Fruit fly (Drosophila melanogaster) whole organism, embryonic: ENCODE data around the gene CG14669.

Experiments used
- Ada2b ChIP-seq: fragments of 200-800 bp; sonication (Bioruptor generic); IDR thresholded peaks from 2 replicates; pipeline ENCODE4 v1.3.6; 2022; ENCODE audit warnings: missing biosample characterization, missing genetic modification characterization
- Blimp-1 ChIP-seq: fragments of 200-800 bp; sonication (Bioruptor generic); optimal IDR thresholded peaks from 3 replicates; lab custom pipeline; 2018; ENCODE audit warnings: missing biosample characterization, missing genetic modification characterization, mild to moderate bottlenecking, moderate library complexity, missing genetic modification reagents
- CG10209 ChIP-seq: fragments of 200-800 bp; sonication (Bioruptor generic); optimal IDR thresholded peaks from 3 replicates; lab custom pipeline; 2017; ENCODE audit warnings: missing biosample characterization, mild to moderate bottlenecking, missing genetic modification characterization, missing genetic modification reagents
- CG10462 ChIP-seq: fragments of 200-800 bp; sonication (Bioruptor generic); optimal IDR thresholded peaks from 2 replicates; lab custom pipeline; 2016; ENCODE audit warnings: missing biosample characterization, missing genetic modification characterization
- CG10565 ChIP-seq: fragments of 200-800 bp; sonication (Bioruptor generic); optimal IDR thresholded peaks from 3 replicates; lab custom pipeline; 2016; ENCODE audit warnings: missing biosample characterization, mild to moderate bottlenecking, missing genetic modification characterization
- CG10959 ChIP-seq: fragments of 200-800 bp; sonication (Bioruptor generic); IDR thresholded peaks from 2 replicates; pipeline ENCODE4 v1.3.6; 2022; ENCODE audit warnings: missing biosample characterization, missing genetic modification characterization
- CG11723 ChIP-seq: fragments of 200-800 bp; sonication (Bioruptor generic); optimal IDR thresholded peaks from 2 replicates; lab custom pipeline; 2017; ENCODE audit warnings: missing biosample characterization, mild to moderate bottlenecking, missing genetic modification characterization
- CG12236 ChIP-seq: fragments of 200-800 bp; sonication (Bioruptor generic); optimal IDR thresholded peaks from 2 replicates; lab custom pipeline; 2016; ENCODE audit warnings: missing biosample characterization, missing genetic modification characterization
- CG13123 ChIP-seq: fragments of 200-800 bp; sonication (Bioruptor generic); optimal IDR thresholded peaks from 2 replicates; lab custom pipeline; 2016; ENCODE audit warnings: missing biosample characterization, missing genetic modification characterization
- CG15011 ChIP-seq: fragments of 200-800 bp; sonication (Bioruptor generic); optimal IDR thresholded peaks from 3 replicates; lab custom pipeline; 2018; ENCODE audit warnings: missing biosample characterization, mild to moderate bottlenecking, missing genetic modification characterization
- CG16863 ChIP-seq: fragments of 200-800 bp; sonication (Bioruptor generic); optimal IDR thresholded peaks from 3 replicates; lab custom pipeline; 2016; ENCODE audit warnings: missing biosample characterization, missing genetic modification characterization
- CG17361 ChIP-seq: fragments of 200-800 bp; sonication (Bioruptor generic); IDR thresholded peaks from 3 replicates; pipeline ENCODE4 v1.3.6; 2022; ENCODE audit warnings: missing biosample characterization, missing genetic modification characterization
- CG17568 ChIP-seq: fragments of 200-800 bp; sonication (Bioruptor generic); optimal IDR thresholded peaks from 2 replicates; lab custom pipeline; 2018; ENCODE audit warnings: missing biosample characterization, mild to moderate bottlenecking, missing genetic modification characterization, moderate library complexity
- CG17612 ChIP-seq: fragments of 200-800 bp; sonication (Bioruptor generic); IDR thresholded peaks from 2 replicates; pipeline ENCODE4 v1.3.6; 2022; ENCODE audit warnings: missing biosample characterization, missing genetic modification characterization
- CG17829 ChIP-seq: fragments of 200-800 bp; optimal IDR thresholded peaks from 2 replicates; lab custom pipeline; 2019; ENCODE audit warnings: missing biosample characterization, mild to moderate bottlenecking, missing genetic modification characterization, moderate library complexity
- CG18011 ChIP-seq: fragments of 200-800 bp; sonication (Bioruptor generic); optimal IDR thresholded peaks from 2 replicates; lab custom pipeline; 2017; ENCODE audit warnings: missing biosample characterization, missing genetic modification characterization, mild to moderate bottlenecking, moderate library complexity, missing genotype
- CG1832 ChIP-seq: fragments of 200-800 bp; sonication (Bioruptor generic); optimal IDR thresholded peaks from 2 replicates; lab custom pipeline; 2017; ENCODE audit warnings: missing biosample characterization, mild to moderate bottlenecking, missing genetic modification characterization, inconsistent platforms
- CG2889 ChIP-seq: fragments of 200-800 bp; sonication (Bioruptor generic); IDR thresholded peaks from 3 replicates; pipeline ENCODE4 v1.3.6; 2022; ENCODE audit warnings: missing biosample characterization, missing genetic modification characterization
- CG4730 ChIP-seq: fragments of 200-800 bp; sonication (Bioruptor generic); IDR thresholded peaks from 2 replicates; pipeline ENCODE4 v1.3.6; 2022; ENCODE audit warnings: missing biosample characterization, missing genetic modification characterization
- CG4854 ChIP-seq: fragments of 200-800 bp; sonication (Bioruptor generic); optimal IDR thresholded peaks from 2 replicates; lab custom pipeline; 2016; ENCODE audit warnings: missing biosample characterization, missing genetic modification characterization, inconsistent platforms
- CG6175 ChIP-seq: fragments of 200-800 bp; sonication (Bioruptor generic); IDR thresholded peaks from 3 replicates; pipeline ENCODE4 v1.3.6; 2022; ENCODE audit warnings: missing biosample characterization, missing genetic modification characterization
- CG6272 ChIP-seq: fragments of 200-800 bp; sonication (Bioruptor generic); IDR thresholded peaks from 2 replicates; pipeline ENCODE4 v1.3.6; 2022; ENCODE audit warnings: missing biosample characterization, missing genetic modification characterization
- CG6689 ChIP-seq: fragments of 200-800 bp; sonication (Bioruptor generic); IDR thresholded peaks from 2 replicates; pipeline ENCODE4 v1.3.6; 2022; ENCODE audit warnings: missing biosample characterization, missing genetic modification characterization
- CG8388 ChIP-seq: fragments of 200-800 bp; sonication (Bioruptor generic); optimal IDR thresholded peaks from 2 replicates; lab custom pipeline; 2019; ENCODE audit warnings: missing biosample characterization, mild to moderate bottlenecking, missing genetic modification characterization, moderate library complexity
- Dip3 ChIP-seq: fragments of 200-800 bp; sonication (Bioruptor generic); optimal IDR thresholded peaks from 3 replicates; lab custom pipeline; 2016; ENCODE audit warnings: missing biosample characterization, missing genetic modification characterization
- Elba2 ChIP-seq: fragments of 200-800 bp; sonication (Bioruptor generic); optimal IDR thresholded peaks from 3 replicates; lab custom pipeline; 2016; ENCODE audit warnings: missing biosample characterization, missing genetic modification characterization
- Ets65A ChIP-seq: fragments of 200-800 bp; sonication (Bioruptor generic); peaks from one replicate; lab custom pipeline; 2016; ENCODE audit warnings: missing biosample characterization, missing genetic modification characterization
- HLHmδ ChIP-seq: fragments of 200-800 bp; sonication (Bioruptor generic); optimal IDR thresholded peaks from 2 replicates; lab custom pipeline; 2018; ENCODE audit warnings: missing biosample characterization, mild to moderate bottlenecking, missing genetic modification characterization, moderate library complexity
- Hand ChIP-seq: fragments of 200-800 bp; sonication (Bioruptor generic); optimal IDR thresholded peaks from 2 replicates; lab custom pipeline; 2017; ENCODE audit warnings: mild to moderate bottlenecking, missing biosample characterization, missing genetic modification reagents, missing genetic modification characterization
- Ptx1 ChIP-seq: fragments of 200-800 bp; sonication (Bioruptor generic); IDR thresholded peaks from 2 replicates; pipeline ENCODE4 v1.3.6; 2022; ENCODE audit warnings: missing biosample characterization, missing genetic modification characterization
- Sin3A ChIP-seq: fragments of >200 bp; optimal IDR thresholded peaks from 2 replicates; lab custom pipeline; 2018
- Six4 ChIP-seq: fragments of 200-800 bp; sonication (Bioruptor generic); optimal IDR thresholded peaks from 2 replicates; lab custom pipeline; 2016; ENCODE audit warnings: missing biosample characterization, missing genetic modification characterization
- Spps ChIP-seq: fragments of 200-800 bp; sonication (Bioruptor generic); optimal IDR thresholded peaks from 2 replicates; lab custom pipeline; 2018; ENCODE audit warnings: missing biosample characterization, mild to moderate bottlenecking, missing genetic modification characterization
- ara ChIP-seq: fragments of 200-800 bp; sonication (Bioruptor generic); IDR thresholded peaks from 2 replicates; pipeline ENCODE4 v1.3.6; 2022; ENCODE audit warnings: missing biosample characterization, missing genetic modification characterization
- ash1 ChIP-seq: fragments of 200-800 bp; sonication (Bioruptor generic); optimal IDR thresholded peaks from 2 replicates; lab custom pipeline; 2018; ENCODE audit warnings: missing biosample characterization, mild to moderate bottlenecking, missing genetic modification characterization
- bbx ChIP-seq: fragments of 200-800 bp; sonication (Bioruptor generic); IDR thresholded peaks from 2 replicates; pipeline ENCODE4 v1.3.6; 2022; ENCODE audit warnings: missing biosample characterization, missing genetic modification characterization; ENCODE audit not compliant: partially characterized antibody
- da ChIP-seq: fragments of 200-800 bp; sonication (Bioruptor generic); optimal IDR thresholded peaks from 2 replicates; lab custom pipeline; 2016; ENCODE audit warnings: missing biosample characterization, missing genetic modification characterization
- exex ChIP-seq: fragments of 200-800 bp; sonication (Bioruptor generic); optimal IDR thresholded peaks from 4 replicates; lab custom pipeline; 2018; ENCODE audit warnings: missing biosample characterization, mild to moderate bottlenecking, missing genetic modification characterization, moderate library complexity
- fd64A ChIP-seq: fragments of 200-800 bp; sonication (Bioruptor generic); optimal IDR thresholded peaks from 3 replicates; lab custom pipeline; 2018; ENCODE audit warnings: missing biosample characterization, mild to moderate bottlenecking, missing genetic modification characterization
- fd96Cb ChIP-seq: fragments of 200-800 bp; sonication (Bioruptor generic); optimal IDR thresholded peaks from 2 replicates; lab custom pipeline; 2018; ENCODE audit warnings: missing biosample characterization, mild to moderate bottlenecking, missing genetic modification characterization, moderate library complexity
- ham ChIP-seq: fragments of 200-800 bp; sonication (Bioruptor generic); IDR thresholded peaks from 2 replicates; pipeline ENCODE4 v1.3.6; 2022; ENCODE audit warnings: missing biosample characterization, missing genetic modification characterization
- her ChIP-seq: fragments of 200-800 bp; sonication (Bioruptor generic); optimal IDR thresholded peaks from 2 replicates; lab custom pipeline; 2016; ENCODE audit warnings: missing biosample characterization, missing genetic modification characterization
- inv ChIP-seq: fragments of 200-800 bp; sonication (Bioruptor generic); IDR thresholded peaks from 2 replicates; pipeline ENCODE4 v1.3.6; 2022; ENCODE audit warnings: missing biosample characterization, missing genetic modification characterization; ENCODE audit not compliant: partially characterized antibody
- mld ChIP-seq: fragments of 200-800 bp; sonication (Bioruptor generic); IDR thresholded peaks from 3 replicates; pipeline ENCODE4 v1.3.6; 2022; ENCODE audit warnings: missing biosample characterization, missing genetic modification characterization; ENCODE audit not compliant: partially characterized antibody
- pho ChIP-seq: fragments of 200-800 bp; sonication (Bioruptor generic); optimal IDR thresholded peaks from 2 replicates; lab custom pipeline; 2016; ENCODE audit warnings: missing biosample characterization, missing genetic modification characterization
- salm ChIP-seq: fragments of 200-800 bp; sonication (Bioruptor generic); optimal IDR thresholded peaks from 2 replicates; lab custom pipeline; 2018; ENCODE audit warnings: missing biosample characterization, mild to moderate bottlenecking, missing genetic modification characterization
- sens ChIP-seq: fragments of 200-800 bp; sonication (Bioruptor generic); peaks from one replicate; lab custom pipeline; 2016; ENCODE audit warnings: missing biosample characterization, missing genetic modification characterization
- trem ChIP-seq: fragments of 200-800 bp; optimal IDR thresholded peaks from 3 replicates; lab custom pipeline; 2019; ENCODE audit warnings: missing biosample characterization, mild to moderate bottlenecking, missing genetic modification characterization, moderate library complexity
- usp ChIP-seq: fragments of >200 bp; optimal IDR thresholded peaks from 2 replicates; lab custom pipeline; 2017; ENCODE audit warnings: missing biosample characterization, missing genetic modification characterization
- yki ChIP-seq: fragments of >200 bp; optimal IDR thresholded peaks from 3 replicates; lab custom pipeline; 2018
- zfh1 ChIP-seq: fragments of 200-800 bp; sonication (Bioruptor generic); IDR thresholded peaks from 3 replicates; pipeline ENCODE4 v1.3.6; 2022; ENCODE audit warnings: missing biosample characterization, missing genetic modification characterization

The CG14669 gene

dm6 chr3R:5463199-5463949, 49.0 kb downstream of the CG14669 start (continued):
- TF ChIP-seq CG18011 (GFP tag; lab: Kevin White, UChicago) (no peak), CG17829 (tag; lab: Kevin White, UChicago) (peak; percentile 11), Sin3A (lab: Kevin White, UChicago) (no peak), CG8388 (no peak), Ada2b (GFP tag; lab: Robert Waterston, UW) (no peak), CG4854 (GFP tag; lab: Kevin White, UChicago) (no peak), CG6175 (GFP tag; lab: Robert Waterston, UW) (peak; percentile 82; the same call in 2 of the 3 replicates), CG4730 (GFP tag; lab: Robert Waterston, UW) (no peak), Dip3 (no peak), bbx (GFP tag; lab: Robert Waterston, UW) (peak; percentile 22; the same call in 1 of the 2 replicates), CG11723 (GFP tag; lab: Kevin White, UChicago) (no peak), Ptx1 (no peak), sens (GFP tag; lab: Kevin White, UChicago) (peak; percentile 49), yki (lab: Kevin White, UChicago) (no peak), ham (GFP tag; lab: Robert Waterston, UW) (no peak), CG17361 (GFP tag; lab: Robert Waterston, UW) (no peak; the same call in 2 of the 3 replicates), fd64A (GFP tag; lab: Kevin White, UChicago) (no peak), CG12236 (GFP tag; lab: Kevin White, UChicago) (no peak), zfh1 (no peak), Six4 (no peak), salm (no peak), pho (GFP tag; lab: Kevin White, UChicago) (no peak), mld (GFP tag; lab: Robert Waterston, UW) (no peak), CG15011 (GFP tag; lab: Kevin White, UChicago) (no peak), trem (tag; lab: Kevin White, UChicago) (peak; percentile 60), inv (GFP tag; lab: Robert Waterston, UW) (no peak), Spps (tag; lab: Kevin White, UChicago) (no peak), usp (GFP tag; lab: Kevin White, UChicago) (no peak), CG10565 (GFP tag; lab: Kevin White, UChicago) (no peak), HLHmδ (GFP tag; lab: Kevin White, UChicago) (peak; percentile 23), CG16863 (GFP tag; lab: Kevin White, UChicago) (no peak), da (no peak), fd96Cb (tag; lab: Kevin White, UChicago) (no peak), CG17568 (GFP tag; lab: Kevin White, UChicago) (no peak), CG6689 (GFP tag; lab: Robert Waterston, UW) (0 out of 2 replicates have a peak, but pooled peaks have one; percentile 7), Ets65A (no peak), CG1832 (GFP tag; lab: Kevin White, UChicago) (peak; percentile 54), CG10462 (GFP tag; lab: Kevin White, UChicago) (no peak), CG6272 (no peak), her (GFP tag; lab: Kevin White, UChicago) (no peak), ash1 (GFP tag; lab: Kevin White, UChicago) (no peak), ara (GFP tag; lab: Robert Waterston, UW) (no peak), CG13123 (GFP tag; lab: Kevin White, UChicago) (no peak), Elba2 (peak; percentile 32), Hand (GFP tag; lab: Kevin White, UChicago) (no peak), Blimp-1 (no peak), exex (tag; lab: Kevin White, UChicago) (no peak), CG17612 (GFP tag; lab: Robert Waterston, UW) (no peak), CG10209 (no peak), CG2889 (GFP tag; lab: Robert Waterston, UW) (no peak), CG10959 (GFP tag; lab: Robert Waterston, UW) (no peak)
